Worm (Caenorhabditis elegans) whole organism, L1 larva: ENCODE results near the gene F59C12.4.
A peak's percentile ranks its signal among the peaks of the same experiment; 100 is the strongest.

ENCODE experiments used
- C04F5.9 ChIP-seq: sonication (generic microtip); optimal IDR thresholded peaks from 2 replicates; lab custom pipeline; 2016; ENCODE audit warnings: missing genetic modification characterization, missing compliant biosample characterization
- aly-2 ChIP-seq: fragments of 150-350 bp; optimal IDR thresholded peaks from 2 replicates; lab custom pipeline; 2014; ENCODE audit warnings: missing biosample characterization, missing genetic modification characterization
- blmp-1 ChIP-seq: fragments of 150-350 bp; optimal IDR thresholded peaks from 2 replicates; lab custom pipeline; 2014; ENCODE audit warnings: missing biosample characterization, missing genetic modification characterization
- ceh-8 ChIP-seq: fragments of 200-800 bp; sonication (Bioruptor generic); optimal IDR thresholded peaks from 2 replicates; lab custom pipeline; 2018; ENCODE audit warnings: mild to moderate bottlenecking, missing genetic modification characterization, moderate library complexity, missing compliant biosample characterization
- ceh-82 ChIP-seq, 3 experiments: fragments of 150-350 bp in 1 of 3; sonication (generic microtip) in 2 of 3; optimal IDR thresholded peaks; 2 replicates each; lab custom pipeline; 2014 to 2017; ENCODE audit warnings: missing biosample characterization in 3 of 3, missing genetic modification characterization in 3 of 3
- ces-1 ChIP-seq: fragments of 150-350 bp; optimal IDR thresholded peaks from 2 replicates; lab custom pipeline; 2014; ENCODE audit warnings: missing biosample characterization, missing genetic modification reagents, missing genetic modification characterization
- dpl-1 ChIP-seq, 3 experiments: fragments of 150-350 bp in 2 of 3; sonication (generic microtip) in 1 of 3; optimal IDR thresholded peaks; 2 replicates each; lab custom pipeline; 2014 to 2017; ENCODE audit warnings: missing biosample characterization in 3 of 3, missing genetic modification characterization in 3 of 3, missing genetic modification reagents in 3 of 3
- dsc-1 ChIP-seq: sonication (generic microtip); optimal IDR thresholded peaks from 2 replicates; lab custom pipeline; 2016; ENCODE audit warnings: mild to moderate bottlenecking, missing genetic modification characterization, missing compliant biosample characterization
- efl-1 ChIP-seq, 4 experiments: fragments of 150-350 bp; optimal IDR thresholded peaks in 3 of 4; peaks in 1 of 4; 1 replicate in 1 of 4; 2 replicates in 3 of 4; lab custom pipeline; 2014; ENCODE audit warnings: missing biosample characterization in 2 of 4, missing genetic modification characterization in 2 of 4, missing genetic modification reagents in 2 of 4
- efl-3 ChIP-seq: fragments of 200-800 bp; sonication (Bioruptor generic); optimal IDR thresholded peaks from 2 replicates; lab custom pipeline; 2018; ENCODE audit warnings: mild to moderate bottlenecking, missing genetic modification characterization, missing compliant biosample characterization
- elt-3 ChIP-seq, 6 experiments: fragments of 150-350 bp in 1 of 6; sonication (generic microtip); optimal IDR thresholded peaks; 2 replicates each; lab custom pipeline; 2017 to 2018; ENCODE audit warnings: missing biosample characterization in 6 of 6, missing genetic modification characterization in 6 of 6, inconsistent platforms in 1 of 6
- fkh-8 ChIP-seq: sonication (generic microtip); optimal IDR thresholded peaks from 2 replicates; lab custom pipeline; 2016; ENCODE audit warnings: mild to moderate bottlenecking, missing genetic modification characterization, missing compliant biosample characterization
- fos-1 ChIP-seq: fragments of 150-350 bp; optimal IDR thresholded peaks from 2 replicates; lab custom pipeline; 2014; ENCODE audit warnings: missing biosample characterization, missing genetic modification characterization
- hlh-4 ChIP-seq: sonication (generic microtip); optimal IDR thresholded peaks from 2 replicates; lab custom pipeline; 2016; ENCODE audit warnings: mild to moderate bottlenecking, missing genetic modification characterization, missing compliant biosample characterization
- hpl-2 ChIP-seq: fragments of 150-350 bp; optimal IDR thresholded peaks from 2 replicates; lab custom pipeline; 2014; ENCODE audit warnings: missing biosample characterization, missing genetic modification reagents, missing genetic modification characterization
- isw-1 ChIP-seq: fragments of 200-800 bp; sonication (Bioruptor generic); IDR thresholded peaks from 2 replicates; pipeline ENCODE4 v1.3.6; 2022; ENCODE audit warnings: missing genetic modification characterization, missing compliant biosample characterization
- jun-1 ChIP-seq: fragments of 150-350 bp; optimal IDR thresholded peaks from 2 replicates; lab custom pipeline; 2014; ENCODE audit warnings: missing biosample characterization, missing genetic modification reagents, missing genetic modification characterization
- lin-14 ChIP-seq: fragments of 200-800 bp; sonication (Bioruptor generic); optimal IDR thresholded peaks from 2 replicates; lab custom pipeline; 2018; ENCODE audit warnings: mild to moderate bottlenecking, missing genetic modification characterization, moderate library complexity, missing compliant biosample characterization
- lin-39 ChIP-seq: fragments of 150-350 bp; optimal IDR thresholded peaks from 2 replicates; lab custom pipeline; 2014; ENCODE audit warnings: missing biosample characterization, missing genetic modification reagents, missing genetic modification characterization
- lsy-2 ChIP-seq, 2 experiments: fragments of 150-350 bp; optimal IDR thresholded peaks; 2 replicates each; lab custom pipeline; 2014; ENCODE audit warnings: missing biosample characterization in 2 of 2, missing genetic modification characterization in 2 of 2
- mab-9 ChIP-seq: fragments of 200-800 bp; sonication (Bioruptor generic); IDR thresholded peaks from 2 replicates; pipeline ENCODE4 v1.3.6; 2022; ENCODE audit warnings: missing genetic modification reagents, missing genetic modification characterization, missing compliant biosample characterization
- mef-2 ChIP-seq: fragments of 150-350 bp; optimal IDR thresholded peaks from 2 replicates; lab custom pipeline; 2014; ENCODE audit warnings: missing biosample characterization, missing genetic modification characterization
- mep-1 ChIP-seq: fragments of 150-350 bp; optimal IDR thresholded peaks from 2 replicates; lab custom pipeline; 2014; ENCODE audit warnings: missing biosample characterization, missing genetic modification characterization
- nhr-11 ChIP-seq: fragments of 150-350 bp; optimal IDR thresholded peaks from 2 replicates; lab custom pipeline; 2014; ENCODE audit warnings: missing biosample characterization, missing genetic modification characterization
- nhr-12 ChIP-seq: sonication (generic microtip); optimal IDR thresholded peaks from 2 replicates; lab custom pipeline; 2017; ENCODE audit warnings: missing biosample characterization, missing genetic modification characterization
- nhr-20 ChIP-seq: sonication (generic microtip); optimal IDR thresholded peaks from 2 replicates; lab custom pipeline; 2016; ENCODE audit warnings: mild to moderate bottlenecking, missing genetic modification characterization, missing compliant biosample characterization
- nhr-71 ChIP-seq: sonication (generic microtip); optimal IDR thresholded peaks from 2 replicates; lab custom pipeline; 2016; ENCODE audit warnings: mild to moderate bottlenecking, missing genetic modification characterization, moderate library complexity, missing compliant biosample characterization
- nhr-77 ChIP-seq: fragments of 150-350 bp; optimal IDR thresholded peaks from 2 replicates; lab custom pipeline; 2014; ENCODE audit warnings: missing biosample characterization, missing genetic modification characterization
- nhr-85 ChIP-seq: sonication (generic microtip); peaks from one replicate; lab custom pipeline; 2016; ENCODE audit warnings: missing genetic modification characterization, inconsistent platforms, missing compliant biosample characterization
- nhr-90 ChIP-seq: sonication (generic microtip); optimal IDR thresholded peaks from 2 replicates; lab custom pipeline; 2016; ENCODE audit warnings: mild to moderate bottlenecking, missing genetic modification characterization, missing compliant biosample characterization; ENCODE audit not compliant: poor library complexity
- pag-3 ChIP-seq: sonication (generic microtip); optimal IDR thresholded peaks from 2 replicates; lab custom pipeline; 2017; ENCODE audit warnings: missing genetic modification characterization, mild to moderate bottlenecking, missing compliant biosample characterization, antibody characterized with exemption, borderline replicate concordance; ENCODE audit not compliant: insufficient read depth
- pax-3 ChIP-seq: fragments of 200-800 bp; sonication (Bioruptor generic); optimal IDR thresholded peaks from 2 replicates; lab custom pipeline; 2018; ENCODE audit warnings: mild to moderate bottlenecking, missing genetic modification characterization, moderate library complexity, missing compliant biosample characterization
- pqm-1 ChIP-seq: sonication (generic microtip); optimal IDR thresholded peaks from 3 replicates; lab custom pipeline; 2017; ENCODE audit warnings: missing biosample characterization, missing genetic modification characterization
- skn-1 ChIP-seq: fragments of 150-350 bp; optimal IDR thresholded peaks from 2 replicates; lab custom pipeline; 2014; ENCODE audit warnings: missing biosample characterization, missing genetic modification characterization
- snpc-4 ChIP-seq: fragments of 150-350 bp; optimal IDR thresholded peaks from 2 replicates; lab custom pipeline; 2014; ENCODE audit warnings: missing biosample characterization, missing genetic modification characterization
- snu-23 ChIP-seq: sonication (generic microtip); optimal IDR thresholded peaks from 2 replicates; lab custom pipeline; 2016; ENCODE audit warnings: missing genetic modification characterization, missing compliant biosample characterization
- sptf-1 ChIP-seq: fragments of 150-350 bp; optimal IDR thresholded peaks from 2 replicates; lab custom pipeline; 2014; ENCODE audit warnings: missing biosample characterization, missing genetic modification characterization
- sup-37 ChIP-seq: fragments of 200-800 bp; sonication (Bioruptor generic); optimal IDR thresholded peaks from 2 replicates; lab custom pipeline; 2018; ENCODE audit warnings: mild to moderate bottlenecking, missing genetic modification characterization, missing compliant biosample characterization
- swsn-7 ChIP-seq: sonication (generic microtip); optimal IDR thresholded peaks from 2 replicates; lab custom pipeline; 2016; ENCODE audit warnings: missing genetic modification characterization, missing compliant biosample characterization
- tbx-2 ChIP-seq: sonication (generic microtip); optimal IDR thresholded peaks from 2 replicates; lab custom pipeline; 2016; ENCODE audit warnings: missing genetic modification characterization, missing compliant biosample characterization
- tlp-1 ChIP-seq: fragments of 150-350 bp; optimal IDR thresholded peaks from 2 replicates; lab custom pipeline; 2014; ENCODE audit warnings: missing biosample characterization, missing genetic modification characterization
- vab-15 ChIP-seq: sonication (generic microtip); optimal IDR thresholded peaks from 2 replicates; lab custom pipeline; 2017; ENCODE audit warnings: missing genotype, mild to moderate bottlenecking, missing genetic modification characterization, missing compliant biosample characterization
- xbp-1 ChIP-seq: sonication (generic microtip); optimal IDR thresholded peaks from 2 replicates; lab custom pipeline; 2016; ENCODE audit warnings: missing genetic modification characterization, missing compliant biosample characterization
- zip-4 ChIP-seq: fragments of 200-800 bp; sonication (Bioruptor generic); optimal IDR thresholded peaks from 2 replicates; lab custom pipeline; 2018; ENCODE audit warnings: mild to moderate bottlenecking, missing genetic modification characterization, moderate library complexity, missing compliant biosample characterization

The F59C12.4 gene

ce11 chrX:16618129-16618525 is 15.7 kb upstream of the F59C12.4 start:
- TF ChIP-seq efl-3 (GFP tag; lab: Kevin White, UChicago) (no peak), sup-37 (no peak), nhr-85 (tag; lab: Kevin White, UChicago) (peak; percentile 61), fos-1 (tag; lab: Kevin White, UChicago) (no peak), dsc-1 (tag; lab: Kevin White, UChicago) (no peak), fkh-8 (no peak)

DNA sequence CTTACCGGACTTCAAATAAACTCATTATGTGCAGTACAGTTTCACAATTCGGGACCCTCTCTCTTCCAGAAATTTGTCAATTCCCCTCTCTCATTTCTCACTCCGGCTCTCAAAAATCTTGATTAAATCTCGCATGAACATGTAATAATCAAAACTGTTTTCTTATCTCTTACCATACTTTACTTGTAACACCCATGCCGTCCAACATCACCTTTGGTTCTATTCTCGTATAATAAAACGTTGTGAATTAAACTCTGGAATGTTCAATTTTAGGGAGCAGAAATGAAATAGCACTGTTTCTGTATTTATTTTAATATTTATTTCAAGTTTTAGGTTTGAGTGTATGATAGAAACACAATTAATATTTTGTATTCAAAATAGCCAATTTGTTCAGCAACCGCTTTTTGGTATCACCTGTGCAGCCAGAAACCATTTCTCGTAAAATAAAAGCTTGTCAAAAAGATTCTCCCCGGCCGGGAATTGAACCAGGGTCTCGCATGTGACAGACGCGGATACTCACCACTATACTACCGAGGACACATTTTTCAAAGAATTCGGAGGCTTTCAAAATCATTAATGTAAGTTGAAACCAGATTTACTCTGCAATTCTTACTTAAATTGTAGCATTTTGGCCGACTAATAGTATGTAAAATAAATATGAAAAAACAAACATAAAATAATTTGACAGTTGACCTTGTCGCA is 15.2 kb upstream of the F59C12.4 start:
- no peak for TF ChIP-seq efl-1 (optimal IDR thresholded peaks at IDR 0.05; lab: Kevin White, UChicago)
- peak in 1 of 2 experiments; percentile 63 for TF ChIP-seq efl-1 (GFP tag; optimal IDR thresholded peaks at IDR 0.05 in 1 of 2; lab: Kevin White, UChicago)
- TF ChIP-seq dsc-1 (tag; lab: Kevin White, UChicago), result peak; percentile 18
- TF ChIP-seq nhr-20, result peak; percentile 9
- TF ChIP-seq nhr-90, result peak; percentile 12
- no peak for TF ChIP-seq nhr-12
- peak; percentile 28 for TF ChIP-seq nhr-71
- no peak for TF ChIP-seq jun-1 (tag; lab: Kevin White, UChicago)
- peak; percentile 4 for TF ChIP-seq snu-23 (GFP tag; lab: Kevin White, UChicago)
- TF ChIP-seq ces-1 (GFP tag; lab: Kevin White, UChicago), result no peak
- TF ChIP-seq lin-14, result peak; percentile 2

- TF ChIP-seq lin-39 (tag; lab: Kevin White, UChicago) (no peak), elt-3 (tag; optimal IDR thresholded peaks at IDR 0.05; lab: Kevin White, UChicago) (no peak), isw-1 (GFP tag; lab: Robert Waterston, UW) (no peak), hlh-4 (tag; lab: Kevin White, UChicago) (no peak), tbx-2 (tag; lab: Kevin White, UChicago) (no peak), zip-4 (no peak), nhr-20 (no peak), xbp-1 (no peak), nhr-11 (no peak), mep-1 (tag; lab: Kevin White, UChicago) (no peak), nhr-12 (no peak), vab-15 (tag; lab: Kevin White, UChicago) (no peak)
These were observed 11.7 kb upstream of the F59C12.4 start for ce11 chrX:16614094-16614493.

DNA sequence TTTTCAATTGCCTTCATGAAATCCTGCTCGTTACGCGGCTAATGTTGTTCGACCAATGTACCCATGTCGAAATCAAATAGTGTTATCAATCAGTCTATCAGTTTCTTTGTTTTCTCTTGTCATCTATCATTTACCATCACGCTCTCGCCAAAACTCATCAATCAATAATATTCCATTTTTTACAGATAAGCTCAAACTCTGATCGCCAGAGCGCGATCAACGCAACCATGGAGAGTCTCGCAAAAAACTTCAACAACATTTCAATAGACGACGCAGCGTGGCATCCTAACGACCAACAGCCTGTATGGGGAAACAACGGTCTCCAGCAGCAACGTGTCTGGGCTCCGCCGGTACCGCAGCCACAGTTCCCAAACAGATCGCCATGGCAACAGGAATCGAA is 10.8 kb upstream of the F59C12.4 start, which contains the start of gene ain-1:
Gene ain-1 (plus strand): TSS at position 186 of the 400 bp plus-strand sequence.
- no peak for TF ChIP-seq sptf-1 (tag; lab: Kevin White, UChicago)
- TF ChIP-seq nhr-85 (tag; lab: Kevin White, UChicago), result peak; percentile 69

DNA sequence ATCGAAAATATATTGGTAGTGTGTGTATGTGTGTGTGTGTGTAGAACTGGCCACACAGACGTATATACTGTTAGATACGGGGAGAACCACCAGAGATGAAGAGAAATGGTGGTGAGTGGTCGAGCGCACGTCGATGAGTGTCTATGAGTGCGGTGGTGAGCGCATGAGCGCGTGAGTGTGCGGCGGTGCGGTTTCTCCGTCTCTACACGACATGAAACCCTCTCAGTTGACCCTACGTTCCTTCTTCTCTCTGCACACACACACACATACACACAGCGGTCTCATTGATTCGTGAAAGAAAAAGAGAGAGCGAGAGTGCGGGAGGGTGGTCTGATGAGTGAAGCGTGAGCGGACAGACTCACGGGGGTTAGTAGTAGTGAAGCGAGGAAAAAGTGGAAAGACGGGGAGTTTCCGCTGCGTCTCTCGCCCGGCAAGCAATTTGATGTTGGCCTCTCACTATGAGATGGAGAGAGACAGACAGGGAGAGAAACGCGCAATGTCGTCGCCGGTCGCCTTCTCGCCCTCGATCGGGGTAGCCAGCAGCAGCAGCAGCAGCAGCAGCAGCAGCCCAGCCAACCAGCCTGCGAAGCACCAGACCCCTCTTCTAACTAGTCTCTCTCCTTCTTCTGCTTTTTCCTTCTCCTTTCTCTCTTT is 10.0 kb upstream of the F59C12.4 start:
- peak; percentile 73 for TF ChIP-seq snpc-4 (tag; lab: Kevin White, UChicago)
- TF ChIP-seq swsn-7 (tag; lab: Kevin White, UChicago), result peak; percentile 96
- TF ChIP-seq C04F5.9 (tag; lab: Kevin White, UChicago), result peak; percentile 67
- TF ChIP-seq pqm-1 (tag; lab: Kevin White, UChicago), result no peak
- TF ChIP-seq lsy-2 (tag; optimal IDR thresholded peaks at IDR 0.05; lab: Kevin White, UChicago), result peak; percentile 80 to 94
- peak; percentile 65 for TF ChIP-seq blmp-1 (tag; lab: Kevin White, UChicago)
- peak; percentile 62 for TF ChIP-seq mab-9 (GFP tag; lab: Robert Waterston, UW)
- no peak for TF ChIP-seq pag-3 (tag; lab: Kevin White, UChicago)
- TF ChIP-seq ceh-8, result peak; percentile 59
- TF ChIP-seq mef-2, result peak; percentile 89
- TF ChIP-seq jun-1 (tag; lab: Kevin White, UChicago), result peak; percentile 97
- TF ChIP-seq nhr-77 (tag; lab: Kevin White, UChicago), result peak; percentile 95
- peak; percentile 82 for TF ChIP-seq pax-3
- peak; percentile 58 for TF ChIP-seq skn-1
- TF ChIP-seq tlp-1, result no peak
- peak; percentile 19 to 53 (median 24) for TF ChIP-seq dpl-1 (GFP tag; optimal IDR thresholded peaks at IDR 0.05; lab: Kevin White, UChicago)
- TF ChIP-seq nhr-20, result peak; percentile 97
- peak; percentile 65 for TF ChIP-seq hpl-2
- TF ChIP-seq lin-39 (tag; lab: Kevin White, UChicago), result peak; percentile 14
- TF ChIP-seq ceh-82 (tag; optimal IDR thresholded peaks at IDR 0.05; lab: Kevin White, UChicago), result peak; percentile 89 to 91 (median 89)
- TF ChIP-seq aly-2 (tag; lab: Kevin White, UChicago), result no peak
